Worm (Caenorhabditis elegans) whole organism, L2 larva: ENCODE results near the gene srd-54.

ENCODE experiments used
- C34F6.9 ChIP-seq: fragments of 150-350 bp; optimal IDR thresholded peaks from 2 replicates; lab custom pipeline; 2014; ENCODE audit warnings: missing biosample characterization, missing genetic modification characterization
- F13H6.1 ChIP-seq: sonication (generic microtip); optimal IDR thresholded peaks from 2 replicates; lab custom pipeline; 2016; ENCODE audit warnings: missing genetic modification characterization, missing compliant biosample characterization
- Y55F3AM.14 ChIP-seq: fragments of 200-800 bp; sonication (Bioruptor generic); optimal IDR thresholded peaks from 2 replicates; lab custom pipeline; 2018; ENCODE audit warnings: mild to moderate bottlenecking, missing genetic modification characterization, missing compliant biosample characterization
- ZK546.5 ChIP-seq: sonication (generic microtip); optimal IDR thresholded peaks from 2 replicates; lab custom pipeline; 2017; ENCODE audit warnings: missing biosample characterization, missing genetic modification characterization
- aly-2 ChIP-seq: fragments of 150-350 bp; optimal IDR thresholded peaks from 2 replicates; lab custom pipeline; 2014; ENCODE audit warnings: missing biosample characterization, missing genetic modification characterization
- ama-1 ChIP-seq: fragments of 150-350 bp; optimal IDR thresholded peaks from 2 replicates; lab custom pipeline; 2018; ENCODE audit warnings: inconsistent platforms
- blmp-1 ChIP-seq: sonication (generic microtip); optimal IDR thresholded peaks from 2 replicates; lab custom pipeline; 2017; ENCODE audit warnings: missing genetic modification characterization, mild to moderate bottlenecking, missing compliant biosample characterization, antibody characterized with exemption, moderate library complexity; ENCODE audit not compliant: insufficient read depth
- ceh-16 ChIP-seq: fragments of 150-350 bp; optimal IDR thresholded peaks from 2 replicates; lab custom pipeline; 2014; ENCODE audit warnings: missing biosample characterization, missing genetic modification characterization
- ceh-82 ChIP-seq: fragments of 150-350 bp; optimal IDR thresholded peaks from 2 replicates; lab custom pipeline; 2014; ENCODE audit warnings: missing biosample characterization, missing genetic modification characterization
- crh-2 ChIP-seq: sonication (generic microtip); optimal IDR thresholded peaks from 2 replicates; lab custom pipeline; 2017; ENCODE audit warnings: missing biosample characterization, missing genetic modification characterization
- dmd-4 ChIP-seq: sonication (generic microtip); optimal IDR thresholded peaks from 2 replicates; lab custom pipeline; 2017; ENCODE audit warnings: missing biosample characterization, missing genetic modification characterization
- elt-1 ChIP-seq: fragments of 150-350 bp; optimal IDR thresholded peaks from 2 replicates; lab custom pipeline; 2014; ENCODE audit warnings: missing biosample characterization, missing genetic modification characterization
- elt-3 ChIP-seq: sonication (generic microtip); optimal IDR thresholded peaks from 2 replicates; lab custom pipeline; 2017; ENCODE audit warnings: missing biosample characterization, missing genetic modification characterization
- fos-1 ChIP-seq: fragments of 150-350 bp; optimal IDR thresholded peaks from 2 replicates; lab custom pipeline; 2014; ENCODE audit warnings: missing biosample characterization, missing genetic modification characterization
- gmeb-1 ChIP-seq: fragments of 150-350 bp; optimal IDR thresholded peaks from 2 replicates; lab custom pipeline; 2014; ENCODE audit warnings: missing biosample characterization, missing genetic modification characterization
- lin-11 ChIP-seq: fragments of 150-350 bp; sonication (generic microtip); optimal IDR thresholded peaks from 2 replicates; lab custom pipeline; 2014; ENCODE audit warnings: missing biosample characterization, missing genetic modification characterization, inconsistent platforms, mixed read lengths
- lin-39 ChIP-seq: fragments of 150-350 bp; optimal IDR thresholded peaks from 2 replicates; lab custom pipeline; 2014; ENCODE audit warnings: missing biosample characterization, missing genetic modification reagents, missing genetic modification characterization
- lsy-2 ChIP-seq, 2 experiments: fragments of 150-350 bp in 1 of 2; sonication (generic microtip) in 1 of 2; optimal IDR thresholded peaks; 2 replicates each; lab custom pipeline; 2014 to 2017; ENCODE audit warnings: missing biosample characterization in 2 of 2, missing genetic modification characterization in 2 of 2
- mab-5 ChIP-seq: fragments of 150-350 bp; optimal IDR thresholded peaks from 2 replicates; lab custom pipeline; 2014; ENCODE audit warnings: missing biosample characterization, missing genetic modification characterization
- mbf-1 ChIP-seq: sonication (generic microtip); optimal IDR thresholded peaks from 2 replicates; lab custom pipeline; 2017; ENCODE audit warnings: missing biosample characterization, missing genetic modification characterization
- mdl-1 ChIP-seq, 2 experiments: fragments of 150-350 bp in 1 of 2; sonication (generic microtip) in 1 of 2; optimal IDR thresholded peaks; 2 replicates each; lab custom pipeline; 2017; ENCODE audit warnings: missing biosample characterization in 2 of 2, missing genetic modification characterization in 2 of 2
- nhr-11 ChIP-seq: fragments of 150-350 bp; optimal IDR thresholded peaks from 2 replicates; lab custom pipeline; 2014; ENCODE audit warnings: missing biosample characterization, missing genetic modification characterization
- nhr-129 ChIP-seq: fragments of 150-350 bp; optimal IDR thresholded peaks from 2 replicates; lab custom pipeline; 2014; ENCODE audit warnings: missing biosample characterization, missing genetic modification characterization
- nhr-237 ChIP-seq: fragments of 150-350 bp; optimal IDR thresholded peaks from 2 replicates; lab custom pipeline; 2014; ENCODE audit warnings: missing biosample characterization, missing genetic modification characterization
- nhr-25 ChIP-seq: fragments of 150-350 bp; sonication (generic microtip); optimal IDR thresholded peaks from 3 replicates; lab custom pipeline; 2014; ENCODE audit warnings: missing biosample characterization, missing genetic modification characterization
- peb-1 ChIP-seq: fragments of 150-350 bp; optimal IDR thresholded peaks from 2 replicates; lab custom pipeline; 2014; ENCODE audit warnings: missing biosample characterization, missing genetic modification characterization
- sem-4 ChIP-seq: fragments of 150-350 bp; optimal IDR thresholded peaks from 2 replicates; lab custom pipeline; 2014; ENCODE audit warnings: missing biosample characterization, missing genetic modification reagents, missing genetic modification characterization
- skn-1 ChIP-seq: sonication (generic microtip); optimal IDR thresholded peaks from 2 replicates; lab custom pipeline; 2017; ENCODE audit warnings: missing biosample characterization, missing genetic modification characterization
- sma-3 ChIP-seq: sonication (generic microtip); optimal IDR thresholded peaks from 2 replicates; lab custom pipeline; 2016; ENCODE audit warnings: missing genetic modification reagents, missing genetic modification characterization, missing compliant biosample characterization
- sma-9 ChIP-seq, 2 experiments: fragments of 150-350 bp in 1 of 2; sonication (generic microtip) in 1 of 2; optimal IDR thresholded peaks; 2 replicates each; lab custom pipeline; 2014 to 2016; ENCODE audit warnings: missing genetic modification characterization in 2 of 2, mild to moderate bottlenecking in 1 of 2, missing biosample characterization in 1 of 2, missing compliant biosample characterization in 1 of 2, missing genetic modification reagents in 1 of 2, moderate library complexity in 1 of 2
- snpc-4 ChIP-seq: fragments of 150-350 bp; optimal IDR thresholded peaks from 2 replicates; lab custom pipeline; 2014; ENCODE audit warnings: missing biosample characterization, missing genetic modification characterization
- unc-39 ChIP-seq: fragments of 150-350 bp; optimal IDR thresholded peaks from 2 replicates; lab custom pipeline; 2014; ENCODE audit warnings: missing biosample characterization, missing genetic modification characterization
- unc-62 ChIP-seq: fragments of 150-350 bp; optimal IDR thresholded peaks from 2 replicates; lab custom pipeline; 2014; ENCODE audit warnings: missing biosample characterization, missing genetic modification reagents, missing genetic modification characterization
- zag-1 ChIP-seq: fragments of 150-350 bp; optimal IDR thresholded peaks from 2 replicates; lab custom pipeline; 2014; ENCODE audit warnings: missing biosample characterization, missing genetic modification characterization
- ztf-1 ChIP-seq: fragments of 200-800 bp; sonication (Bioruptor generic); conservative IDR thresholded peaks from 2 replicates; pipeline ENCODE4 v1.3.6; 2022; ENCODE audit warnings: missing genetic modification characterization, missing compliant biosample characterization
- ztf-4 ChIP-seq: fragments of 150-350 bp; optimal IDR thresholded peaks from 2 replicates; lab custom pipeline; 2014; ENCODE audit warnings: missing biosample characterization, missing genetic modification characterization

The srd-54 gene

ce11 chrII:7432327-7432726 lies at the start of gene srd-54:
Gene srd-54 (plus strand): TSS chrII:7432627.
- TF ChIP-seq lin-11 (tag; lab: Kevin White, UChicago) (no peak), lin-39 (no peak), ceh-16 (tag; lab: Kevin White, UChicago) (no peak), fos-1 (no peak), C34F6.9 (tag; lab: Kevin White, UChicago) (no peak), lsy-2 (tag; optimal IDR thresholded peaks at IDR 0.05; lab: Kevin White, UChicago) (no peak), sem-4 (no peak), zag-1 (tag; lab: Kevin White, UChicago) (no peak), peb-1 (tag; lab: Kevin White, UChicago) (no peak), mab-5 (tag; lab: Kevin White, UChicago) (no peak), elt-1 (tag; lab: Kevin White, UChicago) (no peak), ama-1 (lab: Kevin White, UChicago) (no peak), Y55F3AM.14 (no peak), unc-62 (GFP tag; lab: Kevin White, UChicago) (no peak), elt-3 (tag; lab: Kevin White, UChicago) (no peak), dmd-4 (no peak), mdl-1 (tag; optimal IDR thresholded peaks at IDR 0.05; lab: Kevin White, UChicago) (no peak), skn-1 (tag; lab: Kevin White, UChicago) (no peak), ztf-4 (tag; lab: Kevin White, UChicago) (no peak), gmeb-1 (no peak)
- TF ChIP-seq, all 48 proteins: peak for 0

- no peak for TF ChIP-seq unc-62 (GFP tag; lab: Kevin White, UChicago)
- TF ChIP-seq unc-39 (tag; lab: Kevin White, UChicago), result no peak
- no peak for TF ChIP-seq ztf-4 (tag; lab: Kevin White, UChicago)
- TF ChIP-seq, all 48 proteins: peak for 0
These were observed 47.0 kb upstream of the srd-54 start, which contains the start of gene sre-3 for ce11 chrII:7385442-7385841. Gene sre-3 (plus strand): TSS chrII:7385742.

ce11 chrII:7390335-7390734 lies 42.1 kb upstream of the srd-54 start:
- TF ChIP-seq C34F6.9 (tag; lab: Kevin White, UChicago), result no peak
- no peak for TF ChIP-seq aly-2 (tag; lab: Kevin White, UChicago)

ce11 chrII:7392052-7392694 lies 40.3 kb upstream of the srd-54 start:
- no peak for TF ChIP-seq aly-2 (tag; lab: Kevin White, UChicago)
- TF ChIP-seq mbf-1, result no peak
- TF ChIP-seq nhr-237, result no peak
- no peak for TF ChIP-seq ztf-4 (tag; lab: Kevin White, UChicago)
- TF ChIP-seq sem-4, result peak; percentile 34
- TF ChIP-seq snpc-4 (tag; lab: Kevin White, UChicago), result no peak
- peak; percentile 89 for TF ChIP-seq sma-9 (GFP tag; optimal IDR thresholded peaks at IDR 0.05; lab: Kevin White, UChicago)
- no peak for TF ChIP-seq sma-9 (tag; optimal IDR thresholded peaks at IDR 0.05; lab: Kevin White, UChicago)
- TF ChIP-seq sma-3 (GFP tag; lab: Kevin White, UChicago), result peak; percentile 42
- TF ChIP-seq gmeb-1, result peak; percentile 20
- TF ChIP-seq ztf-1, result no peak
- peak; percentile 63 for TF ChIP-seq crh-2 (tag; lab: Kevin White, UChicago)
- peak; percentile 97 for TF ChIP-seq nhr-129 (tag; lab: Kevin White, UChicago)
- peak; percentile 60 for TF ChIP-seq blmp-1 (tag; lab: Kevin White, UChicago)
- peak; percentile 76 for TF ChIP-seq nhr-25 (tag; lab: Kevin White, UChicago)
- peak in 1 of 2 experiments; percentile 54 for TF ChIP-seq lsy-2 (tag; optimal IDR thresholded peaks at IDR 0.05; lab: Kevin White, UChicago)
- TF ChIP-seq fos-1, result peak; percentile 85
- peak; percentile 56 for TF ChIP-seq C34F6.9 (tag; lab: Kevin White, UChicago)
- TF ChIP-seq F13H6.1, result peak; percentile 54
- TF ChIP-seq mab-5 (tag; lab: Kevin White, UChicago), result no peak
- TF ChIP-seq zag-1 (tag; lab: Kevin White, UChicago), result peak; percentile 72

- peak; percentile 35 for TF ChIP-seq nhr-25 (tag; lab: Kevin White, UChicago)
- TF ChIP-seq ZK546.5, result no peak
- TF ChIP-seq nhr-129 (tag; lab: Kevin White, UChicago), result no peak
- no peak for TF ChIP-seq unc-62 (GFP tag; lab: Kevin White, UChicago)
- TF ChIP-seq ceh-82 (tag; lab: Kevin White, UChicago), result no peak
- TF ChIP-seq nhr-11 (tag; lab: Kevin White, UChicago), result no peak
These were observed 39.0 kb upstream of the srd-54 start for ce11 chrII:7393393-7393792.
